Worm (Caenorhabditis elegans): ENCODE measurements around the gene cap-1.

DNA sequence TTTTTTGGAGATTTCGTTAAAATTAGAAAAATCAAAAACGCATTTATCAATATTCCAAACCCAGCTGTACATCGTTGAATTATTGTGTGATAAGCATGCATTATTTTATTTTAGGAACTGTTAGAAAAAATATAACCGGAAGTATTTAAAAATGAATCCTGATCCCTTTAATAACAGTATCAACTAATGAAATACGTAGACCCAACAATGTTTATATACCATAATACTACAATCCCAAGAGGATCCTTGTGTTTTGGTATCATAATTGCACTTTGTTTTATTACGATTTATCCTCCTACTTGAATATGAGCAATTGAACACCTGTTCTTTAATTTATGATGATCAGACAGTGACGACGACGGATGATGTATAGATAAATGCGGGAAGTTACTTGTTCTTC is 43.3 kb downstream of the cap-1 start, which contains the start of gene str-249:
- TF ChIP-seq ztf-11 (tag; optimal IDR thresholded peaks at IDR 0.05) (no peak), elt-1 (tag; optimal IDR thresholded peaks at IDR 0.05) (no peak), lsy-2 (tag; optimal IDR thresholded peaks at IDR 0.05) (no peak), nhr-25 (tag; optimal IDR thresholded peaks at IDR 0.05) (no peak), snpc-4 (tag; optimal IDR thresholded peaks at IDR 0.05) (no peak), unc-55 (GFP tag; optimal IDR thresholded peaks at IDR 0.05) (no peak), egl-27 (tag; optimal IDR thresholded peaks at IDR 0.05) (no peak), mdl-1 (tag; optimal IDR thresholded peaks at IDR 0.05) (no peak), ZK546.5 (tag; optimal IDR thresholded peaks at IDR 0.05) (no peak), aly-2 (tag; optimal IDR thresholded peaks at IDR 0.05) (no peak), R02D3.7 (tag; optimal IDR thresholded peaks at IDR 0.05) (no peak), nhr-77 (tag; optimal IDR thresholded peaks at IDR 0.05) (no peak), unc-62 (GFP tag; optimal IDR thresholded peaks at IDR 0.05) (no peak)
